Fruit fly (Drosophila melanogaster) whole organism, embryonic: ENCODE measurements around the gene kairos.
A peak's percentile ranks its signal among the peaks of the same experiment; 100 is the strongest.

Experiments
- Bteb2 ChIP-seq: fragments of 200-800 bp; sonication (Bioruptor generic); optimal IDR thresholded peaks from 2 replicates; lab custom pipeline; 2016; ENCODE audit warnings: missing biosample characterization, missing genetic modification characterization
- CG10462 ChIP-seq: fragments of 200-800 bp; sonication (Bioruptor generic); optimal IDR thresholded peaks from 2 replicates; lab custom pipeline; 2016; ENCODE audit warnings: missing biosample characterization, missing genetic modification characterization
- CG10959 ChIP-seq: fragments of 200-800 bp; sonication (Bioruptor generic); IDR thresholded peaks from 2 replicates; pipeline ENCODE4 v1.3.6; 2022; ENCODE audit warnings: missing biosample characterization, missing genetic modification characterization
- CG12299 ChIP-seq: fragments of 200-800 bp; sonication (Bioruptor generic); optimal IDR thresholded peaks from 2 replicates; lab custom pipeline; 2018; ENCODE audit warnings: missing biosample characterization, mild to moderate bottlenecking, missing genetic modification characterization
- CG14441 ChIP-seq: fragments of 200-800 bp; sonication (Bioruptor generic); IDR thresholded peaks from 2 replicates; pipeline ENCODE4 v1.3.6; 2022; ENCODE audit warnings: missing biosample characterization, missing genetic modification characterization
- CG1647 ChIP-seq: fragments of 200-800 bp; sonication (Bioruptor generic); optimal IDR thresholded peaks from 3 replicates; lab custom pipeline; 2016; ENCODE audit warnings: missing biosample characterization, missing genetic modification characterization
- CG17359 ChIP-seq: fragments of 200-800 bp; sonication (Bioruptor generic); optimal IDR thresholded peaks from 3 replicates; lab custom pipeline; 2018; ENCODE audit warnings: missing biosample characterization, mild to moderate bottlenecking, missing genetic modification characterization, moderate library complexity
- CG17912 ChIP-seq: fragments of 200-800 bp; sonication (Bioruptor generic); optimal IDR thresholded peaks from 2 replicates; lab custom pipeline; 2018; ENCODE audit warnings: missing biosample characterization, mild to moderate bottlenecking, missing genetic modification characterization
- CG32772 ChIP-seq: fragments of 200-800 bp; sonication (Bioruptor generic); IDR thresholded peaks from 2 replicates; pipeline ENCODE4 v1.3.6; 2022; ENCODE audit warnings: missing biosample characterization, missing genetic modification characterization
- CG4282 ChIP-seq: fragments of 200-800 bp; sonication (Bioruptor generic); optimal IDR thresholded peaks from 2 replicates; lab custom pipeline; 2016; ENCODE audit warnings: missing biosample characterization, missing genetic modification characterization
- CG7357 ChIP-seq: fragments of 200-800 bp; sonication (Bioruptor generic); IDR thresholded peaks from 3 replicates; pipeline ENCODE4 v1.3.6; 2022; ENCODE audit warnings: missing biosample characterization, missing genetic modification characterization
- CG7987 ChIP-seq: fragments of 200-800 bp; sonication (Bioruptor generic); optimal IDR thresholded peaks from 2 replicates; lab custom pipeline; 2018; ENCODE audit warnings: missing biosample characterization, mild to moderate bottlenecking, missing genetic modification characterization, moderate library complexity
- CG9437 ChIP-seq: fragments of 200-800 bp; sonication (Bioruptor generic); optimal IDR thresholded peaks from 2 replicates; lab custom pipeline; 2018; ENCODE audit warnings: missing biosample characterization, mild to moderate bottlenecking, missing genetic modification characterization
- Dfd ChIP-seq, 2 experiments: fragments of >200 bp; optimal IDR thresholded peaks; 2 replicates each; lab custom pipeline; 2017; ENCODE audit warnings: missing biosample characterization in 2 of 2, missing genetic modification characterization in 2 of 2
- Fer2 ChIP-seq: fragments of 200-800 bp; sonication (Bioruptor generic); optimal IDR thresholded peaks from 2 replicates; lab custom pipeline; 2018; ENCODE audit warnings: missing biosample characterization, mild to moderate bottlenecking, missing genetic modification characterization, moderate library complexity
- H2.0 ChIP-seq: fragments of 200-800 bp; sonication (Bioruptor generic); IDR thresholded peaks from 2 replicates; pipeline ENCODE4 v1.3.6; 2022; ENCODE audit warnings: missing biosample characterization, missing genetic modification characterization
- Hr39 ChIP-seq: fragments of >200 bp; optimal IDR thresholded peaks from 2 replicates; lab custom pipeline; 2017
- Lim3 ChIP-seq: fragments of 200-800 bp; sonication (Bioruptor generic); IDR thresholded peaks from 2 replicates; pipeline ENCODE4 v1.3.6; 2022; ENCODE audit warnings: missing biosample characterization, missing genetic modification characterization
- Med ChIP-seq: fragments of 200-800 bp; sonication (Bioruptor generic); peaks from one replicate; lab custom pipeline; 2016; ENCODE audit warnings: missing biosample characterization, missing genetic modification characterization, mild to moderate bottlenecking, inconsistent platforms, moderate library complexity
- NC2α ChIP-seq: fragments of 200-800 bp; sonication (Bioruptor generic); optimal IDR thresholded peaks from 2 replicates; lab custom pipeline; 2016; ENCODE audit warnings: missing biosample characterization, missing genetic modification characterization
- Neu2 ChIP-seq: fragments of 200-800 bp; sonication (Bioruptor generic); optimal IDR thresholded peaks from 3 replicates; lab custom pipeline; 2016; ENCODE audit warnings: missing biosample characterization, missing genetic modification characterization, borderline replicate concordance
- Nf-YC ChIP-seq: fragments of 200-800 bp; optimal IDR thresholded peaks from 3 replicates; lab custom pipeline; 2019; ENCODE audit warnings: missing biosample characterization, mild to moderate bottlenecking, missing genetic modification characterization, moderate library complexity
- Ptx1 ChIP-seq: fragments of 200-800 bp; sonication (Bioruptor generic); IDR thresholded peaks from 2 replicates; pipeline ENCODE4 v1.3.6; 2022; ENCODE audit warnings: missing biosample characterization, missing genetic modification characterization
- Sox102F ChIP-seq: fragments of 200-800 bp; sonication (Bioruptor generic); optimal IDR thresholded peaks from 2 replicates; lab custom pipeline; 2018; ENCODE audit warnings: missing biosample characterization, mild to moderate bottlenecking, missing genetic modification characterization, moderate library complexity
- Stat92E ChIP-seq, 3 experiments: fragments of >200 bp in 2 of 3; fragments of 200-800 bp in 1 of 3; sonication (Bioruptor generic) in 1 of 3; optimal IDR thresholded peaks; 2 replicates each; lab custom pipeline; 2017 to 2019; ENCODE audit warnings: missing biosample characterization in 3 of 3, missing genetic modification characterization in 3 of 3, mild to moderate bottlenecking in 1 of 3, moderate library complexity in 1 of 3
- TFAM ChIP-seq: fragments of 200-800 bp; sonication (Bioruptor generic); optimal IDR thresholded peaks from 2 replicates; lab custom pipeline; 2017; ENCODE audit warnings: missing biosample characterization, missing genetic modification characterization, inconsistent platforms
- YL-1 ChIP-seq: fragments of 200-800 bp; sonication (Bioruptor generic); optimal IDR thresholded peaks from 3 replicates; lab custom pipeline; 2017; ENCODE audit warnings: missing biosample characterization, mild to moderate bottlenecking, missing genetic modification characterization
- ab ChIP-seq: fragments of 200-800 bp; sonication (Bioruptor generic); optimal IDR thresholded peaks from 2 replicates; lab custom pipeline; 2016; ENCODE audit warnings: missing biosample characterization, missing genetic modification characterization
- ara ChIP-seq: fragments of 200-800 bp; sonication (Bioruptor generic); IDR thresholded peaks from 2 replicates; pipeline ENCODE4 v1.3.6; 2022; ENCODE audit warnings: missing biosample characterization, missing genetic modification characterization
- ase ChIP-seq: fragments of 200-800 bp; sonication (Bioruptor generic); IDR thresholded peaks from 3 replicates; pipeline ENCODE4 v1.3.6; 2022; ENCODE audit warnings: missing biosample characterization, missing genetic modification characterization
- bsh ChIP-seq, 2 experiments: fragments of 200-800 bp; sonication (Bioruptor generic); optimal IDR thresholded peaks; 2 replicates each; lab custom pipeline; 2017 to 2018; ENCODE audit warnings: mild to moderate bottlenecking in 2 of 2, missing biosample characterization in 2 of 2, missing genetic modification characterization in 2 of 2, moderate library complexity in 1 of 2
- chif ChIP-seq, 2 experiments: fragments of 200-800 bp; sonication (Bioruptor generic); optimal IDR thresholded peaks; 3 replicates each; lab custom pipeline; 2016; ENCODE audit warnings: missing biosample characterization in 2 of 2, missing genetic modification characterization in 2 of 2
- crol ChIP-seq: fragments of 200-800 bp; sonication (Bioruptor generic); IDR thresholded peaks from 2 replicates; pipeline ENCODE4 v1.3.6; 2022; ENCODE audit warnings: missing biosample characterization, missing genetic modification characterization
- dati ChIP-seq: fragments of 200-800 bp; sonication (Bioruptor generic); IDR thresholded peaks from 2 replicates; pipeline ENCODE4 v1.3.6; 2022; ENCODE audit warnings: missing biosample characterization, missing genetic modification characterization
- ewg ChIP-seq: fragments of 200-800 bp; sonication (Bioruptor generic); optimal IDR thresholded peaks from 3 replicates; lab custom pipeline; 2017; ENCODE audit warnings: mild to moderate bottlenecking, missing biosample characterization, missing genetic modification reagents, missing genetic modification characterization
- exex ChIP-seq: fragments of 200-800 bp; sonication (Bioruptor generic); optimal IDR thresholded peaks from 4 replicates; lab custom pipeline; 2018; ENCODE audit warnings: missing biosample characterization, mild to moderate bottlenecking, missing genetic modification characterization, moderate library complexity
- gro ChIP-seq: fragments of 200-800 bp; sonication (Bioruptor generic); optimal IDR thresholded peaks from 2 replicates; lab custom pipeline; 2016; ENCODE audit warnings: missing biosample characterization, missing genetic modification characterization
- h ChIP-seq: fragments of >200 bp; optimal IDR thresholded peaks from 2 replicates; lab custom pipeline; 2017
- hth ChIP-seq: fragments of >200 bp; optimal IDR thresholded peaks from 2 replicates; lab custom pipeline; 2017; ENCODE audit warnings: inconsistent platforms
- mirr ChIP-seq: fragments of 200-800 bp; sonication (Bioruptor generic); optimal IDR thresholded peaks from 3 replicates; lab custom pipeline; 2018; ENCODE audit warnings: missing biosample characterization, mild to moderate bottlenecking, missing genetic modification characterization
- nerfin-2 ChIP-seq: fragments of 200-800 bp; sonication (Bioruptor generic); IDR thresholded peaks from 2 replicates; pipeline ENCODE4 v1.3.6; 2022; ENCODE audit warnings: missing biosample characterization, missing genetic modification characterization; ENCODE audit not compliant: partially characterized antibody
- otp ChIP-seq: fragments of 200-800 bp; sonication (Bioruptor generic); IDR thresholded peaks from 3 replicates; pipeline ENCODE4, ENCODE4 v1.3.6; 2022; ENCODE audit warnings: missing biosample characterization, missing genetic modification characterization
- pan ChIP-seq, 4 experiments: fragments of >200 bp in 3 of 4; fragments of 200-800 bp in 1 of 4; sonication (Bioruptor generic) in 1 of 4; optimal IDR thresholded peaks in 3 of 4; IDR thresholded peaks in 1 of 4; 2 replicates each; pipeline versions ENCODE4 v1.3.6 to Lab custom; 2017 to 2022; ENCODE audit warnings: missing biosample characterization in 2 of 4, missing genetic modification characterization in 2 of 4, mixed read lengths in 1 of 4
- prd ChIP-seq, 3 experiments: fragments of >200 bp in 2 of 3; fragments of 200-800 bp in 1 of 3; sonication (Bioruptor generic) in 1 of 3; optimal IDR thresholded peaks in 2 of 3; IDR thresholded peaks in 1 of 3; 2 replicates in 2 of 3; 3 replicates in 1 of 3; pipeline versions ENCODE4 v1.3.6 to Lab custom; 2017 to 2022; ENCODE audit warnings: missing biosample characterization in 1 of 3, missing genetic modification characterization in 1 of 3
- pum ChIP-seq: fragments of 200-800 bp; sonication (Bioruptor generic); optimal IDR thresholded peaks from 2 replicates; lab custom pipeline; 2016; ENCODE audit warnings: missing biosample characterization, missing genetic modification characterization
- seq ChIP-seq: fragments of 200-800 bp; sonication (Bioruptor generic); IDR thresholded peaks from 2 replicates; pipeline ENCODE4 v1.3.6; 2022; ENCODE audit warnings: missing biosample characterization, missing genetic modification characterization
- sim ChIP-seq: fragments of 200-800 bp; sonication (Bioruptor generic); IDR thresholded peaks from 2 replicates; pipeline ENCODE4 v1.3.6; 2022; ENCODE audit warnings: missing biosample characterization, missing genetic modification characterization
- yki ChIP-seq: fragments of >200 bp; optimal IDR thresholded peaks from 3 replicates; lab custom pipeline; 2018
- zen ChIP-seq: fragments of 200-800 bp; sonication (Bioruptor generic); optimal IDR thresholded peaks from 3 replicates; lab custom pipeline; 2018; ENCODE audit warnings: missing biosample characterization, mild to moderate bottlenecking, missing genetic modification characterization, moderate library complexity

kairos gene

DNA sequence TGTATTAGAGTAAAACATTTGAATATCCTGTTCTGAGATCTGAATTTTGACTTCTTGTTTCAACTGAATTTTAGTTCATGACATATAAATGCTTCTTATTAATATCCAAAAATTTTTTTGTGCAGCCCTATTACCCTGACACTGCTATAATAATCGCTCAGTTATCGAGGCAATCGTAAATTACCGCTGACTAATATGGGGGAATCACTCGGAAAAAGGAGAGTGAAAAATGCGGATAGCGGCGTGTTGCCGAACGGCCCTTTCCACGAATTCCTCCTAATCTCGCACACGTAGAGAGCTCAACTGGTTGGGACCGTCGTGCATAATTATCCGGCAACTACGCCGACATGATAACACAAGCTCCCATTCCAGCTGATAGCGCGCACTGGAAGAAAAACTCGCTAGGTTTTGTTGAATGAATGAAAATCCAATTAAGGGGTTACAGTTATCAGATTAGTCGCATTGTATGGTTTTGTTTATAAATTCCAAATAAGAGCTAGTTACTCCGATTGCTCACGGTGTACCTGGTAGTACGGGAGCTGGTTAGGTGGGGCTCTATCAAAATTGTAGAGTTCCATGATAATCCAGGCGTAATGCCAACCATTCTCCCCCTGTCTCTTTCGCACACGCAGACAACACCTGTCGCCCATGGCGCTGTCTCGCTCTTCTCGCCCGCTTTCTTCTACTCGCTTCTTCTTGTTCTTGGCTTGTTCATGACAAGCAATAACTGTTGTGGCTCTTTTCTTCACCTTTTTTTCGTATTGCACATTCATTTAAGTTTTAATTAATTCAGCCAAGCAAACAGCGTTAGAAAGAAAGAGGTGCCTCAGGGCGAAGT, 12.0 kb upstream of the kairos start (continued):
- peak in 1 of 2 experiments; percentile 79 for TF ChIP-seq bsh (GFP tag; optimal IDR thresholded peaks at IDR 0.05; lab: Kevin White, UChicago)
- no peak for TF ChIP-seq crol (GFP tag; lab: Robert Waterston, UW)
- TF ChIP-seq seq (GFP tag; lab: Robert Waterston, UW): peak; percentile 53; the same call in 1 of the 2 replicates
- peak; percentile 69; the same call in 2 of the 3 replicates for TF ChIP-seq ase
- TF ChIP-seq Dfd (GFP tag; optimal IDR thresholded peaks at IDR 0.05; lab: Kevin White, UChicago): no peak
- TF ChIP-seq Med (GFP tag; lab: Kevin White, UChicago): peak; percentile 96
- peak; percentile 42 for TF ChIP-seq ab (GFP tag; lab: Kevin White, UChicago)
- no peak for TF ChIP-seq nerfin-2 (GFP tag; lab: Robert Waterston, UW)
- TF ChIP-seq CG4282 (GFP tag; lab: Kevin White, UChicago): peak; percentile 54
- peak; percentile 63 for TF ChIP-seq Sox102F (GFP tag; lab: Kevin White, UChicago)
- peak; percentile 73 for TF ChIP-seq Ptx1 (GFP tag; lab: Robert Waterston, UW)
- TF ChIP-seq TFAM (GFP tag; lab: Kevin White, UChicago): no peak
- TF ChIP-seq Neu2: no peak
- no peak for TF ChIP-seq pan (optimal IDR thresholded peaks at IDR 0.05; lab: Kevin White, UChicago)
- peak in 1 of 2 experiments; percentile 74 for TF ChIP-seq pan (GFP tag; optimal IDR thresholded peaks at IDR 0.05 in 1 of 2, IDR thresholded peaks at IDR 0.05 in 1 of 2)
- TF ChIP-seq h: no peak
- peak; percentile 21 for TF ChIP-seq Nf-YC (tag; lab: Kevin White, UChicago)
- no peak for TF ChIP-seq Stat92E (GFP tag; optimal IDR thresholded peaks at IDR 0.05; lab: Kevin White, UChicago)
- no peak; the same call in 1 of the 2 replicates for TF ChIP-seq sim (GFP tag; lab: Robert Waterston, UW)
- TF ChIP-seq mirr: peak; percentile 80
- TF ChIP-seq CG9437 (GFP tag; lab: Kevin White, UChicago): peak; percentile 13
- TF ChIP-seq Hr39 (lab: Kevin White, UChicago): no peak
- no peak for TF ChIP-seq CG10462 (GFP tag; lab: Kevin White, UChicago)
- no peak for TF ChIP-seq NC2α (GFP tag; lab: Kevin White, UChicago)
- peak; percentile 54 for TF ChIP-seq CG32772
- peak; percentile 82 for TF ChIP-seq gro (GFP tag; lab: Kevin White, UChicago)
- TF ChIP-seq H2.0: peak; percentile 68
- no peak for TF ChIP-seq zen (tag; lab: Kevin White, UChicago)
- TF ChIP-seq CG17359 (tag; lab: Kevin White, UChicago): peak; percentile 70
- TF ChIP-seq pum (GFP tag; lab: Kevin White, UChicago): peak; percentile 11
- TF ChIP-seq exex (tag; lab: Kevin White, UChicago): peak; percentile 88
- no peak for TF ChIP-seq CG17912 (GFP tag; lab: Kevin White, UChicago)
- peak; percentile 13 for TF ChIP-seq Fer2 (tag; lab: Kevin White, UChicago)
- no peak for TF ChIP-seq yki (lab: Kevin White, UChicago)
- 0 out of 2 replicates have a peak, but pooled peaks have one; percentile 22 for TF ChIP-seq dati
- peak; percentile 69 for TF ChIP-seq CG10959 (GFP tag; lab: Robert Waterston, UW)
- TF ChIP-seq chif (GFP tag; optimal IDR thresholded peaks at IDR 0.05; lab: Kevin White, UChicago): peak; percentile 37 to 51
- peak; percentile 6; the same call in 1 of the 2 replicates for TF ChIP-seq Lim3
- TF ChIP-seq YL-1 (GFP tag; lab: Kevin White, UChicago): no peak
- TF ChIP-seq ara (GFP tag; lab: Robert Waterston, UW): peak; percentile 21; the same call in 1 of the 2 replicates
- peak; percentile 46 for TF ChIP-seq Bteb2 (GFP tag; lab: Kevin White, UChicago)
- TF ChIP-seq CG7357: no peak
- no peak for TF ChIP-seq hth (lab: Kevin White, UChicago)
- TF ChIP-seq CG14441 (GFP tag; lab: Robert Waterston, UW): peak; percentile 79
- TF ChIP-seq ewg (GFP tag; lab: Kevin White, UChicago): peak; percentile 57
- peak; percentile 56 for TF ChIP-seq CG1647 (GFP tag; lab: Kevin White, UChicago)
- TF ChIP-seq prd (optimal IDR thresholded peaks at IDR 0.05; lab: Kevin White, UChicago): no peak
- TF ChIP-seq prd (GFP tag; IDR thresholded peaks at IDR 0.05; lab: Robert Waterston, UW): peak; percentile 75
- TF ChIP-seq CG7987 (GFP tag; lab: Kevin White, UChicago): peak; percentile 67
- peak; percentile 41 for TF ChIP-seq CG12299 (tag; lab: Kevin White, UChicago)
- TF ChIP-seq otp: peak; percentile 77; the same call in 2 of the 3 replicates
